Worm (Caenorhabditis elegans): Measurements from ENCODE around the gene Y73C8C.8.

DNA sequence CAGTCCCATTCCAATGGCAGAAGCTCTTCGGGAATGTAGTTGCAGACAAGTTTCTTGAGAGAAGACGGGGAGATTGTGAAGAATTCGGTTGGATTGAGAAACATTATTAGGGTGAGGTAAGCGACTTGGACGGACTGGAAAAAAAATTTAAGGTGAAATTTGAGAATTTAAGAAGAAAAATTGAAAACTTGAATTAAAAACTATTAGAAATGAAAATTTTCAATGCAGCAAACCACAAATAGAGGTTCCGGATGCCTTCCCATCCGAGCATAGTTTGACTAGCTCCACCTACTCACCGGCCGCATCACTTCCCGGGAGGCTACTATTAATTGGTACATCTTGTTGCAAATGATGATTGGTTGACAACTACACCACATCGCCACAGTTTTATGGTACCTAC, at the start of gene Y73C8C.8:
- no peak for TF ChIP-seq pqm-1 (tag; optimal IDR thresholded peaks at IDR 0.05)
- no peak for TF ChIP-seq ceh-82 (tag; optimal IDR thresholded peaks at IDR 0.05)
- no peak for TF ChIP-seq nfya-1 (tag; optimal IDR thresholded peaks at IDR 0.05; ENCODE audit: insufficient read depth)
- no peak for TF ChIP-seq lsy-12 (tag; optimal IDR thresholded peaks at IDR 0.05)
- no peak for TF ChIP-seq unc-62 (GFP tag; optimal IDR thresholded peaks at IDR 0.05)
- TF ChIP-seq elt-3 (tag; optimal IDR thresholded peaks at IDR 0.05): no peak
- TF ChIP-seq elt-1 (tag; optimal IDR thresholded peaks at IDR 0.05): no peak
- no peak for TF ChIP-seq R02D3.7 (tag; optimal IDR thresholded peaks at IDR 0.05)
- no peak for TF ChIP-seq lin-39 (tag; optimal IDR thresholded peaks at IDR 0.05)
- no peak for TF ChIP-seq jun-1 (tag; optimal IDR thresholded peaks at IDR 0.05)
- no peak for TF ChIP-seq nhr-76 (tag; optimal IDR thresholded peaks at IDR 0.05)
- TF ChIP-seq ceh-9 (tag; optimal IDR thresholded peaks at IDR 0.05): no peak
